Worm (Caenorhabditis elegans) whole organism, L2 larva: ENCODE results near the gene uig-1.
A peak's percentile ranks its signal among the peaks of the same experiment; 100 is the strongest.

Source experiments
- F13H6.1 ChIP-seq: sonication (generic microtip); optimal IDR thresholded peaks from 2 replicates; lab custom pipeline; 2016; ENCODE audit warnings: missing genetic modification characterization, missing compliant biosample characterization
- R02D3.7 ChIP-seq: fragments of 150-350 bp; optimal IDR thresholded peaks from 2 replicates; lab custom pipeline; 2014; ENCODE audit warnings: missing biosample characterization, missing genetic modification characterization
- ZK546.5 ChIP-seq: sonication (generic microtip); optimal IDR thresholded peaks from 2 replicates; lab custom pipeline; 2017; ENCODE audit warnings: missing biosample characterization, missing genetic modification characterization
- alr-1 ChIP-seq: fragments of 150-350 bp; optimal IDR thresholded peaks from 2 replicates; lab custom pipeline; 2014; ENCODE audit warnings: missing biosample characterization, missing genetic modification characterization
- aly-2 ChIP-seq: fragments of 150-350 bp; optimal IDR thresholded peaks from 2 replicates; lab custom pipeline; 2014; ENCODE audit warnings: missing biosample characterization, missing genetic modification characterization
- ama-1 ChIP-seq: fragments of 150-350 bp; optimal IDR thresholded peaks from 2 replicates; lab custom pipeline; 2018; ENCODE audit warnings: inconsistent platforms
- blmp-1 ChIP-seq: sonication (generic microtip); optimal IDR thresholded peaks from 2 replicates; lab custom pipeline; 2017; ENCODE audit warnings: missing genetic modification characterization, mild to moderate bottlenecking, missing compliant biosample characterization, antibody characterized with exemption, moderate library complexity; ENCODE audit not compliant: insufficient read depth
- ceh-82 ChIP-seq: fragments of 150-350 bp; optimal IDR thresholded peaks from 2 replicates; lab custom pipeline; 2014; ENCODE audit warnings: missing biosample characterization, missing genetic modification characterization
- crh-2 ChIP-seq: sonication (generic microtip); optimal IDR thresholded peaks from 2 replicates; lab custom pipeline; 2017; ENCODE audit warnings: missing biosample characterization, missing genetic modification characterization
- dmd-4 ChIP-seq: sonication (generic microtip); optimal IDR thresholded peaks from 2 replicates; lab custom pipeline; 2017; ENCODE audit warnings: missing biosample characterization, missing genetic modification characterization
- elt-1 ChIP-seq: fragments of 150-350 bp; optimal IDR thresholded peaks from 2 replicates; lab custom pipeline; 2014; ENCODE audit warnings: missing biosample characterization, missing genetic modification characterization
- fos-1 ChIP-seq: fragments of 150-350 bp; optimal IDR thresholded peaks from 2 replicates; lab custom pipeline; 2014; ENCODE audit warnings: missing biosample characterization, missing genetic modification characterization
- gmeb-1 ChIP-seq: fragments of 150-350 bp; optimal IDR thresholded peaks from 2 replicates; lab custom pipeline; 2014; ENCODE audit warnings: missing biosample characterization, missing genetic modification characterization
- lin-13 ChIP-seq: fragments of 150-350 bp; optimal IDR thresholded peaks from 2 replicates; lab custom pipeline; 2014; ENCODE audit warnings: missing biosample characterization, missing genetic modification reagents, missing genetic modification characterization
- lsy-2 ChIP-seq, 2 experiments: fragments of 150-350 bp in 1 of 2; sonication (generic microtip) in 1 of 2; optimal IDR thresholded peaks; 2 replicates each; lab custom pipeline; 2014 to 2017; ENCODE audit warnings: missing biosample characterization in 2 of 2, missing genetic modification characterization in 2 of 2
- mab-5 ChIP-seq: fragments of 150-350 bp; optimal IDR thresholded peaks from 2 replicates; lab custom pipeline; 2014; ENCODE audit warnings: missing biosample characterization, missing genetic modification characterization
- mdl-1 ChIP-seq, 2 experiments: fragments of 150-350 bp in 1 of 2; sonication (generic microtip) in 1 of 2; optimal IDR thresholded peaks; 2 replicates each; lab custom pipeline; 2017; ENCODE audit warnings: missing biosample characterization in 2 of 2, missing genetic modification characterization in 2 of 2
- nhr-10 ChIP-seq: sonication (generic microtip); optimal IDR thresholded peaks from 2 replicates; lab custom pipeline; 2017; ENCODE audit warnings: missing biosample characterization, missing genetic modification characterization
- nhr-12 ChIP-seq: fragments of 150-350 bp; optimal IDR thresholded peaks from 2 replicates; lab custom pipeline; 2014; ENCODE audit warnings: missing biosample characterization, missing genetic modification characterization
- nhr-129 ChIP-seq: fragments of 150-350 bp; optimal IDR thresholded peaks from 2 replicates; lab custom pipeline; 2014; ENCODE audit warnings: missing biosample characterization, missing genetic modification characterization
- nhr-23 ChIP-seq: fragments of 150-350 bp; optimal IDR thresholded peaks from 2 replicates; lab custom pipeline; 2014; ENCODE audit warnings: missing biosample characterization, missing genetic modification reagents, missing genetic modification characterization
- nhr-25 ChIP-seq: fragments of 150-350 bp; sonication (generic microtip); optimal IDR thresholded peaks from 3 replicates; lab custom pipeline; 2014; ENCODE audit warnings: missing biosample characterization, missing genetic modification characterization
- nhr-6 ChIP-seq: fragments of 150-350 bp; optimal IDR thresholded peaks from 2 replicates; lab custom pipeline; 2014; ENCODE audit warnings: missing biosample characterization, missing genetic modification characterization
- nhr-77 ChIP-seq: fragments of 150-350 bp; optimal IDR thresholded peaks from 2 replicates; lab custom pipeline; 2014; ENCODE audit warnings: missing biosample characterization, missing genetic modification characterization
- sem-4 ChIP-seq: fragments of 150-350 bp; optimal IDR thresholded peaks from 2 replicates; lab custom pipeline; 2014; ENCODE audit warnings: missing biosample characterization, missing genetic modification reagents, missing genetic modification characterization
- skn-1 ChIP-seq: sonication (generic microtip); optimal IDR thresholded peaks from 2 replicates; lab custom pipeline; 2017; ENCODE audit warnings: missing biosample characterization, missing genetic modification characterization
- sma-3 ChIP-seq: sonication (generic microtip); optimal IDR thresholded peaks from 2 replicates; lab custom pipeline; 2016; ENCODE audit warnings: missing genetic modification reagents, missing genetic modification characterization, missing compliant biosample characterization
- sma-9 ChIP-seq, 2 experiments: fragments of 150-350 bp in 1 of 2; sonication (generic microtip) in 1 of 2; optimal IDR thresholded peaks; 2 replicates each; lab custom pipeline; 2014 to 2016; ENCODE audit warnings: missing genetic modification characterization in 2 of 2, mild to moderate bottlenecking in 1 of 2, missing biosample characterization in 1 of 2, missing compliant biosample characterization in 1 of 2, missing genetic modification reagents in 1 of 2, moderate library complexity in 1 of 2
- snpc-4 ChIP-seq: fragments of 150-350 bp; optimal IDR thresholded peaks from 2 replicates; lab custom pipeline; 2014; ENCODE audit warnings: missing biosample characterization, missing genetic modification characterization
- unc-39 ChIP-seq: fragments of 150-350 bp; optimal IDR thresholded peaks from 2 replicates; lab custom pipeline; 2014; ENCODE audit warnings: missing biosample characterization, missing genetic modification characterization
- unc-55 ChIP-seq: fragments of 150-350 bp; sonication (generic microtip); optimal IDR thresholded peaks from 3 replicates; lab custom pipeline; 2014; ENCODE audit warnings: missing biosample characterization, missing genetic modification reagents, missing genetic modification characterization
- zag-1 ChIP-seq: fragments of 150-350 bp; optimal IDR thresholded peaks from 2 replicates; lab custom pipeline; 2014; ENCODE audit warnings: missing biosample characterization, missing genetic modification characterization
- ztf-1 ChIP-seq: fragments of 200-800 bp; sonication (Bioruptor generic); conservative IDR thresholded peaks from 2 replicates; pipeline ENCODE4 v1.3.6; 2022; ENCODE audit warnings: missing genetic modification characterization, missing compliant biosample characterization
- ztf-11 ChIP-seq: sonication (generic microtip); optimal IDR thresholded peaks from 2 replicates; lab custom pipeline; 2017; ENCODE audit warnings: missing biosample characterization, missing genetic modification characterization
- ztf-4 ChIP-seq: fragments of 150-350 bp; optimal IDR thresholded peaks from 2 replicates; lab custom pipeline; 2014; ENCODE audit warnings: missing biosample characterization, missing genetic modification characterization

Gene uig-1

DNA sequence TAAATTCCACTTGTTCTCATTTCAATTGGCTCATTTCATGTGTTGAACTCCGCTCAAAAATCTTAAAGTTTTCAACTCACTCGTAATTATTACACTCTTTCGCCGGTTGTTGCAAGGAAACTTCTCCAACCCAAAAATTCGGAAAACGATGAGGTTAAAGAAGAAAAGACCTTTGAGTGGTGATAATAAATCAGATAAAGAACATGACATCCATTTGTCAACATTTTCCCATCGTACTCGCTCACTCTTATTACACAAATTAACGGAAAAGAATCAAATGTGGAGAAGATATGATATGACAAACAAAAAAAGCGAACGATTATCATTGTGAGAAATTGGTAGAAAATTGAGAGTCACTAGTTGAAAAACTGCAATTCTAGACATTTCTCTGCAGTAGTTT is 10.5 kb downstream of the uig-1 start:
- TF ChIP-seq sem-4 (tag; lab: Kevin White, UChicago) (peak; percentile 14), lsy-2 (tag; optimal IDR thresholded peaks at IDR 0.05; lab: Kevin White, UChicago) (peak in 1 of 2 experiments; percentile 28), ztf-4 (tag; lab: Kevin White, UChicago) (no peak), sma-9 (GFP tag; optimal IDR thresholded peaks at IDR 0.05; lab: Kevin White, UChicago) (peak; percentile 48), sma-9 (tag; optimal IDR thresholded peaks at IDR 0.05; lab: Kevin White, UChicago) (no peak)
- TF ChIP-seq, all 48 proteins: peak for 3

DNA sequence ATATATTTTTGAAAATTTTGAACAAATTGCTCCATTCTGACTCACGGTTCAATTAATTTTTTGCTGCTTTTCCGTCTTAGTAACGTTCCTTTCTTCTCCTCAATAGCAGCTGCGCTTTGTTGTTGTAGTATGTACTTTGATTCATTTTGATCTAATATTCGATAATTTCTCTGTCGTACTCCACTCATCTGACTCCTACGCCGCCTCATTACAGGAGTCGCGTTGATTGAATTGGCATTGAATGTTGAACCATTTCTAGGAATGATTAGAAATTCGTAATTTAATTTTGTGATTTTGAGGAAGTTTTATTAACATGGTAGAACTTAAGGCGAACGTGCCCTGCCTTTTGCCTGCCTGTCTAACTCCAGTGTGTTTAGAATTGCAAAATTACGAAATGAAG is 12.8 kb downstream of the uig-1 start:
- TF ChIP-seq nhr-23 (tag; lab: Kevin White, UChicago) = no peak
- no peak for TF ChIP-seq dmd-4 (tag; lab: Kevin White, UChicago)
- no peak for TF ChIP-seq ztf-11 (tag; lab: Kevin White, UChicago)
- no peak for TF ChIP-seq nhr-10 (tag; lab: Kevin White, UChicago)
- TF ChIP-seq nhr-129 = no peak
- no peak for TF ChIP-seq lin-13 (GFP tag; lab: Kevin White, UChicago)

DNA sequence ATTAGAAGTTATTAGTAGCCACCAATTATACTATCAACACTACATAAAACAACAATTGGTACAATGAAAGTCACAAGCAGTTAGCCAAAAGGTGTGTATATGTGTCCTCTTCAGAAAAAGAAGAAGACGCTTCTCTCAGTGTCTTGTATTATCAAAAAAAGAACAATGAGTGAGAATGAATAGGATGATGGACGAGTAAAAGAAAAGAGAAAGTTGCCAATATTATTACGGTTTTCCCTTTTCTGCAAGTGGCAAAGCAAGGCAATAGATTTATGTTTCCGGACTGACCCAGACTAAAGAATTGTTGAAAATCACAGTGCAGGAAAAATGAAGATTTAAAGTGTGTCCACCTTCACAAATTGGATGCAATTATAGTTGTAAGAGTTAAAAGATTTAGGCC is 15.4 kb downstream of the uig-1 start:
- TF ChIP-seq alr-1 (tag; lab: Kevin White, UChicago) (no peak), blmp-1 (tag; lab: Kevin White, UChicago) (peak; percentile 43)

DNA sequence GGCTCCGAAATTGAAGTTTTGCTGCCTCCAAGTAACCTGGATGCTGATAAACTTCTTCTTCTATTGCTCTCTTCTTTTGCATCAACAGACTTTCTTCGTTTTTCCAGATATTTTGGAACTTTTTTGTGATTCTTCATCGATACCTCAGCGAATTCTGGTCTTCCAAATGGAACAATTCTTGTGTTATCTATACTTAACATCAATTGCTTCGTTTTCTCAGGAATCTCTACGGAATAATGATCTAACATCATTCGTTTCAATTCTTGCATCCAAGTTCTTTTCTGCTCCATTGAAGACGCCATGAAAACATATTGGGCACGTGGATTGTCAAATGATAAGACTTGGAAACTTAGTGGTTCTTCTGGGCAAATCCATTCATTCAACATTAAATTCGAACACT is 19.8 kb downstream of the uig-1 start, which contains the start of gene F32F2.4:
Gene F32F2.4, plus strand, starts transcription at position 301 of the 400 bp plus-strand sequence.
- TF ChIP-seq dmd-4 (tag; lab: Kevin White, UChicago) (no peak), ama-1 (lab: Kevin White, UChicago) (no peak), nhr-25 (tag; lab: Kevin White, UChicago) (no peak), alr-1 (tag; lab: Kevin White, UChicago) (no peak), sma-3 (GFP tag; lab: Kevin White, UChicago) (no peak)

DNA sequence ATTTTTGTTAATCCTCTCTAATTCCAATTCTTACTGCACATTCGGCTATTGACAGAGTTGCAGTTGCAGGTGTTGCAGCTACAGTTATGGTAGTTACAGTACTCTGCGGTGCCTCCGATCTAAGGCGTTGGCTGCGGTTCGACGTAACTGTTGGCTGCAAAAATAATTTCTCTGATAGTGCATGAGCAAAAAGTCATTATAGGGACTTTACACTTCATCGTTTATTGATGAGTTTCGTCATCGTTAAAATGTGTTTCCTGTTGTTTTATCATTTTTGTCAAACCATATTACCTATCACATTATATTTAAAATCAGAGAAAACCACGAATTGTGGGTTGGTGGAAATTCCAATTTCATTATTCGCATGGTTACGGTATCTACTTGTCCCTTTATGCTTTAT is 21.2 kb downstream of the uig-1 start:
- TF ChIP-seq ztf-1 = no peak
- TF ChIP-seq fos-1 = peak; percentile 80
- TF ChIP-seq lin-13 (GFP tag; lab: Kevin White, UChicago) = no peak

DNA sequence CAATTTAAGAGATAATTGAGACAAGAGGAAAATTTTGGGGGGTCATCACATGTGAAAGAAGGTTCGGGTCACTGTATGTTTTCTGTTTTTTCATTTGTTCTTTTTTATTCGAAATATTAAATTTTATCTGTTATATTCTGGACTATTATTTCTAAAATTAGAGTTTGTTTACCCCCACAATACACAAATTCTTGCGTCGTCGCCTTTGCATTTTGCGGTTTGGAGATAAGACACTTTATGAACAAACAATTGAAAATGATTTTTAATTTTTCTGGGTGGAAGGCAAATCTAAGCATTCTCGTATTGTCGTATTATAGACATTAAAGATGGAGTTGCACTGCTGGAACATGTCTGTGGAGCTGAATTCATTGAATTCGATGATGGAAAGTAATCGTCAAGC is 22.5 kb downstream of the uig-1 start:
- TF ChIP-seq mdl-1 (tag; optimal IDR thresholded peaks at IDR 0.05; lab: Kevin White, UChicago) = no peak
- no peak for TF ChIP-seq nhr-77 (tag; lab: Kevin White, UChicago)
- peak; percentile 44 for TF ChIP-seq fos-1
- no peak for TF ChIP-seq unc-55
- TF ChIP-seq blmp-1 (tag; lab: Kevin White, UChicago) = no peak
- TF ChIP-seq lsy-2 (tag; optimal IDR thresholded peaks at IDR 0.05; lab: Kevin White, UChicago) = no peak
- no peak for TF ChIP-seq mab-5 (tag; lab: Kevin White, UChicago)
- no peak for TF ChIP-seq nhr-6 (tag; lab: Kevin White, UChicago)

DNA sequence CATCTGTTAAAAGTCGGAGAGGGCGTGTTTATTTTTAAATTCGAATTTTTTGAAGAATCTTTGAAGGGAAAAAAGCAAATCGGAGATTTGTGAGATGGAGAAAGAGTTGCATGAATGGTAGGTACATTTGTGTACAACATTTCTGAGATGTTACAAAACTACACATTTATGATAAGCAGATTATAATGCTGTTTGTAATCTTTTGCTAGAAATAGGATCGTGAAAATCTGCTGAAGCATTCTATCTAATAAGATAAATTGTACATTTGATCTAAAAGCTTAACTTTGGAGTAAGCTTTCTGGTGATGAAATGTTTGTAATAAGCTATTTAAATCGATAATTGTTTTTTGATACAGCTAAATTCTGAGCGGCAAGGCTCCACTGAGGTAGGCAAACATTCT is 23.5 kb downstream of the uig-1 start:
- TF ChIP-seq ZK546.5 (no peak), alr-1 (tag; lab: Kevin White, UChicago) (no peak), nhr-12 (tag; lab: Kevin White, UChicago) (no peak)

DNA sequence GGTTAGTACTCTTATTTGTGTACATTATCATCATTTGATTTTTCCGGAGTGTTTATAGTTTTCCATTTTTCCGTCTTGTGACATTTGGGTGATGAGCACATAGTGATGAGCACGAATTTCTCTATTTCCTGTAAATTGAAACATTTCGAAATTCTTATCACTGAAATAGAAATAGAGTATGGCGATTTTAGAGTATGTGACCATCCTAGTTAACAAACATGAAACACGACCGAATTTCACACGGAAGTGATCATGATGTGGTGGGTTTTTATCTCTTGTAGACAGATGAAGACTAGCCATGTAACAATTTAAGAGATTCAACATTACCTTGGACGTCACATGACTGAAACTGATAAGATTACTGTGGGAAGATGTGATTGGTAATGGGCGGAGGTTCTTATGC is 26.5 kb downstream of the uig-1 start:
- TF ChIP-seq crh-2 (tag; lab: Kevin White, UChicago) = peak; percentile 56
- no peak for TF ChIP-seq unc-39 (tag; lab: Kevin White, UChicago)
- peak; percentile 90 for TF ChIP-seq fos-1
- TF ChIP-seq nhr-25 (tag; lab: Kevin White, UChicago) = no peak
- no peak for TF ChIP-seq ztf-4 (tag; lab: Kevin White, UChicago)
- TF ChIP-seq nhr-6 (tag; lab: Kevin White, UChicago) = no peak
- TF ChIP-seq sma-3 (GFP tag; lab: Kevin White, UChicago) = peak; percentile 69
- TF ChIP-seq nhr-77 (tag; lab: Kevin White, UChicago) = no peak
- no peak for TF ChIP-seq zag-1 (tag; lab: Kevin White, UChicago)
- peak; percentile 39 for TF ChIP-seq nhr-129
- TF ChIP-seq gmeb-1 (tag; lab: Kevin White, UChicago) = peak; percentile 44
- TF ChIP-seq dmd-4 (tag; lab: Kevin White, UChicago) = no peak
- TF ChIP-seq R02D3.7 (tag; lab: Kevin White, UChicago) = no peak
- TF ChIP-seq sma-9 (GFP tag; optimal IDR thresholded peaks at IDR 0.05; lab: Kevin White, UChicago) = peak; percentile 59
- TF ChIP-seq sma-9 (tag; optimal IDR thresholded peaks at IDR 0.05; lab: Kevin White, UChicago) = no peak
- TF ChIP-seq elt-1 = no peak
- TF ChIP-seq F13H6.1 = peak; percentile 72
- no peak for TF ChIP-seq snpc-4 (tag; lab: Kevin White, UChicago)
- peak; percentile 40 for TF ChIP-seq skn-1 (tag; lab: Kevin White, UChicago)
- no peak for TF ChIP-seq ceh-82 (tag; lab: Kevin White, UChicago)
- peak in 1 of 2 experiments; percentile 37 for TF ChIP-seq lsy-2 (tag; optimal IDR thresholded peaks at IDR 0.05; lab: Kevin White, UChicago)
- TF ChIP-seq nhr-10 (tag; lab: Kevin White, UChicago) = no peak
- TF ChIP-seq aly-2 (tag; lab: Kevin White, UChicago) = no peak
- TF ChIP-seq lin-13 (GFP tag; lab: Kevin White, UChicago) = no peak
